Fruit fly (Drosophila melanogaster) whole organism: ENCODE data around the gene opa.
A peak's percentile ranks its signal among the peaks of the same experiment; 100 is the strongest.

Experiments
- CG8478 ChIP-seq: fragments of >200 bp; optimal IDR thresholded peaks from 2 replicates; lab custom pipeline; 2018; ENCODE audit warnings: inconsistent platforms
- Dll ChIP-seq: fragments of >200 bp; optimal IDR thresholded peaks from 2 replicates; lab custom pipeline; 2017
- EcR ChIP-seq, 2 experiments: fragments of >200 bp; optimal IDR thresholded peaks; 2 replicates each; lab custom pipeline; 2017; ENCODE audit warnings: missing biosample characterization in 2 of 2, missing genetic modification characterization in 2 of 2, missing genetic modification reagents in 2 of 2
- pan ChIP-seq: fragments of >200 bp; optimal IDR thresholded peaks from 2 replicates; lab custom pipeline; 2017
- psq ChIP-seq: fragments of >200 bp; optimal IDR thresholded peaks from 2 replicates; lab custom pipeline; 2017
- usp ChIP-seq: fragments of >200 bp; optimal IDR thresholded peaks from 2 replicates; lab custom pipeline; 2017; ENCODE audit warnings: missing biosample characterization, missing genetic modification characterization, mixed read lengths

The opa gene

dm6 chr3R:4852373-4852860 is at the start of gene opa:
TSS of gene opa (plus strand) at chr3R:4852813.
- TF ChIP-seq CG8478 (lab: Kevin White, UChicago) (peak; percentile 99), Dll (lab: Kevin White, UChicago) (peak; percentile 65), psq (lab: Kevin White, UChicago) (no peak)

dm6 chr3R:4804126-4804649 is 48.4 kb upstream of the opa start:
- TF ChIP-seq psq (lab: Kevin White, UChicago) (no peak), pan (no peak), usp (GFP tag; lab: Kevin White, UChicago) (no peak), CG8478 (lab: Kevin White, UChicago) (no peak), Dll (lab: Kevin White, UChicago) (no peak), EcR (GFP tag; optimal IDR thresholded peaks at IDR 0.05; lab: Kevin White, UChicago) (no peak)

dm6 chr3R:4804828-4805707 is 47.5 kb upstream of the opa start:
- TF ChIP-seq usp (GFP tag; lab: Kevin White, UChicago): no peak
- TF ChIP-seq Dll (lab: Kevin White, UChicago): no peak
- TF ChIP-seq pan: no peak
- TF ChIP-seq CG8478 (lab: Kevin White, UChicago): no peak

dm6 chr3R:4806318-4806757 is 46.3 kb upstream of the opa start:
- TF ChIP-seq usp (GFP tag; lab: Kevin White, UChicago) (no peak), EcR (GFP tag; optimal IDR thresholded peaks at IDR 0.05; lab: Kevin White, UChicago) (peak; percentile 76 to 78)

- TF ChIP-seq usp (GFP tag; lab: Kevin White, UChicago) (no peak), pan (no peak), psq (lab: Kevin White, UChicago) (no peak), Dll (lab: Kevin White, UChicago) (no peak), CG8478 (lab: Kevin White, UChicago) (no peak)
Measured at dm6 chr3R:4807582-4807981, 45.0 kb upstream of the opa start.

dm6 chr3R:4809944-4810653 is 42.5 kb upstream of the opa start:
- TF ChIP-seq CG8478 (lab: Kevin White, UChicago) (no peak), usp (GFP tag; lab: Kevin White, UChicago) (no peak), psq (lab: Kevin White, UChicago) (no peak), pan (no peak), Dll (lab: Kevin White, UChicago) (no peak), EcR (GFP tag; optimal IDR thresholded peaks at IDR 0.05; lab: Kevin White, UChicago) (peak; percentile 84 to 87)

dm6 chr3R:4811124-4811935 is 41.3 kb upstream of the opa start, which contains the start of gene Gmppb:
TSS of gene Gmppb (plus strand) at chr3R:4811444.
- TF ChIP-seq psq (lab: Kevin White, UChicago) (no peak), Dll (lab: Kevin White, UChicago) (no peak), usp (GFP tag; lab: Kevin White, UChicago) (no peak), EcR (GFP tag; optimal IDR thresholded peaks at IDR 0.05; lab: Kevin White, UChicago) (no peak), pan (no peak), CG8478 (lab: Kevin White, UChicago) (no peak)

- TF ChIP-seq psq (lab: Kevin White, UChicago) (no peak), pan (no peak)
Measured at dm6 chr3R:4811936-4812534, 40.6 kb upstream of the opa start, which contains the start of the genes Hus1-like and ctrip. TSS of gene Hus1-like (minus strand) at chr3R:4812096. TSS of gene ctrip (minus strand) at chr3R:4812096.

- TF ChIP-seq psq (lab: Kevin White, UChicago): no peak
- no peak for TF ChIP-seq pan
- no peak for TF ChIP-seq Dll (lab: Kevin White, UChicago)
- TF ChIP-seq CG8478 (lab: Kevin White, UChicago): no peak
- TF ChIP-seq usp (GFP tag; lab: Kevin White, UChicago): no peak
- TF ChIP-seq EcR (GFP tag; optimal IDR thresholded peaks at IDR 0.05; lab: Kevin White, UChicago): no peak
Measured at dm6 chr3R:4813172-4813716, 39.4 kb upstream of the opa start.

dm6 chr3R:4814677-4815076 is 37.9 kb upstream of the opa start:
- TF ChIP-seq psq (lab: Kevin White, UChicago): no peak
- no peak for TF ChIP-seq pan
- TF ChIP-seq CG8478 (lab: Kevin White, UChicago): no peak
- no peak for TF ChIP-seq Dll (lab: Kevin White, UChicago)
- no peak for TF ChIP-seq EcR (GFP tag; optimal IDR thresholded peaks at IDR 0.05; lab: Kevin White, UChicago)
- TF ChIP-seq usp (GFP tag; lab: Kevin White, UChicago): no peak
